Worm (Caenorhabditis elegans) whole organism, young adult: ENCODE data around the gene Y61A9LA.10.

Source experiments
- B0019.2 ChIP-seq: fragments of 200-800 bp; sonication (Bioruptor generic); conservative IDR thresholded peaks from 2 replicates; pipeline ENCODE4 v1.3.6; 2022; ENCODE audit warnings: missing genetic modification reagents, missing genetic modification characterization, missing compliant biosample characterization
- B0035.1 ChIP-seq: sonication (generic microtip); optimal IDR thresholded peaks from 2 replicates; lab custom pipeline; 2016; ENCODE audit warnings: missing genetic modification characterization, mild to moderate bottlenecking, missing compliant biosample characterization, missing genotype, missing genetic modification reagents
- B0336.3 ChIP-seq: fragments of 200-800 bp; sonication (Bioruptor generic); IDR thresholded peaks from 2 replicates; pipeline ENCODE4 v1.3.6; 2022; ENCODE audit warnings: missing genetic modification characterization, missing compliant biosample characterization
- D2030.7 ChIP-seq: fragments of 200-800 bp; sonication (Bioruptor generic); IDR thresholded peaks from 2 replicates; pipeline ENCODE4 v1.3.6; 2022; ENCODE audit warnings: missing genetic modification reagents, missing genetic modification characterization, missing compliant biosample characterization
- F23B12.7 ChIP-seq: sonication (generic microtip); optimal IDR thresholded peaks from 2 replicates; lab custom pipeline; 2017; ENCODE audit warnings: missing genetic modification characterization, mild to moderate bottlenecking, missing compliant biosample characterization, antibody characterized with exemption, moderate library complexity; ENCODE audit not compliant: insufficient read depth
- F57A8.1 ChIP-seq: fragments of 200-800 bp; sonication (Bioruptor generic); optimal IDR thresholded peaks from 2 replicates; lab custom pipeline; 2018; ENCODE audit warnings: mild to moderate bottlenecking, missing genetic modification characterization, moderate library complexity, missing compliant biosample characterization
- Y53G8AR.9 ChIP-seq: fragments of 200-800 bp; sonication (Bioruptor generic); conservative IDR thresholded peaks from 2 replicates; pipeline ENCODE4 v1.3.6; 2022; ENCODE audit warnings: missing genetic modification reagents, missing genetic modification characterization, missing compliant biosample characterization
- Y56A3A.18 ChIP-seq: fragments of 200-800 bp; sonication (Bioruptor generic); IDR thresholded peaks from 2 replicates; pipeline ENCODE4 v1.3.6; 2022; ENCODE audit warnings: missing genetic modification reagents, missing genetic modification characterization, missing compliant biosample characterization
- Y67H2A.10 ChIP-seq: fragments of 200-800 bp; sonication (Bioruptor generic); conservative IDR thresholded peaks from 2 replicates; pipeline ENCODE4 v1.3.6; 2022; ENCODE audit warnings: missing genetic modification reagents, missing genetic modification characterization, missing compliant biosample characterization
- akir-1 ChIP-seq: fragments of 200-800 bp; sonication (Bioruptor generic); optimal IDR thresholded peaks from 2 replicates; lab custom pipeline; 2018; ENCODE audit warnings: mild to moderate bottlenecking, missing genetic modification characterization, moderate library complexity, missing compliant biosample characterization
- aptf-3 ChIP-seq: fragments of 200-800 bp; sonication (Bioruptor generic); IDR thresholded peaks from 2 replicates; pipeline ENCODE4 v1.3.6; 2022; ENCODE audit warnings: missing genetic modification characterization, missing compliant biosample characterization
- attf-5 ChIP-seq: fragments of 200-800 bp; sonication (Bioruptor generic); optimal IDR thresholded peaks from 2 replicates; lab custom pipeline; 2018; ENCODE audit warnings: mild to moderate bottlenecking, missing genetic modification characterization, missing compliant biosample characterization
- cebp-2 ChIP-seq: fragments of 200-800 bp; sonication (Bioruptor generic); IDR thresholded peaks from 2 replicates; pipeline ENCODE4 v1.3.6; 2022; ENCODE audit warnings: missing genetic modification characterization, missing compliant biosample characterization
- ceh-100 ChIP-seq: fragments of 200-800 bp; sonication (Bioruptor generic); IDR thresholded peaks from 2 replicates; pipeline ENCODE4 v1.3.6; 2022; ENCODE audit warnings: missing genetic modification reagents, missing genetic modification characterization, missing compliant biosample characterization
- ceh-79 ChIP-seq: sonication (generic microtip); optimal IDR thresholded peaks from 2 replicates; lab custom pipeline; 2017; ENCODE audit warnings: mild to moderate bottlenecking, missing genetic modification characterization, missing compliant biosample characterization
- chd-7 ChIP-seq: sonication (generic microtip); optimal IDR thresholded peaks from 2 replicates; lab custom pipeline; 2016; ENCODE audit warnings: mild to moderate bottlenecking, missing genetic modification characterization, moderate library complexity, missing compliant biosample characterization
- dpff-1 ChIP-seq: sonication (generic microtip); optimal IDR thresholded peaks from 2 replicates; lab custom pipeline; 2017; ENCODE audit warnings: mild to moderate bottlenecking, missing genetic modification characterization, missing compliant biosample characterization
- egrh-3 ChIP-seq: fragments of 200-800 bp; sonication (Bioruptor generic); IDR thresholded peaks from 2 replicates; pipeline ENCODE4 v1.3.6; 2022; ENCODE audit warnings: missing genetic modification reagents, missing genetic modification characterization, missing compliant biosample characterization
- fkh-3 ChIP-seq: sonication (generic microtip); optimal IDR thresholded peaks from 2 replicates; lab custom pipeline; 2016; ENCODE audit warnings: mild to moderate bottlenecking, missing genetic modification characterization, missing compliant biosample characterization
- gei-17 ChIP-seq: fragments of 200-800 bp; sonication (Bioruptor generic); optimal IDR thresholded peaks from 2 replicates; lab custom pipeline; 2018; ENCODE audit warnings: mild to moderate bottlenecking, missing genetic modification characterization, missing compliant biosample characterization
- him-1 ChIP-seq: sonication (generic microtip); optimal IDR thresholded peaks from 2 replicates; lab custom pipeline; 2016; ENCODE audit warnings: missing genotype, missing genetic modification reagents, missing genetic modification characterization, missing compliant biosample characterization
- lin-35 ChIP-seq, 3 experiments: fragments of 150-350 bp in 2 of 3; sonication (generic microtip) in 1 of 3; optimal IDR thresholded peaks; 2 replicates each; lab custom pipeline; 2014 to 2018; ENCODE audit warnings: missing biosample characterization in 3 of 3, missing genetic modification characterization in 3 of 3, missing genetic modification reagents in 3 of 3
- madf-3 ChIP-seq: fragments of 200-800 bp; sonication (Bioruptor generic); IDR thresholded peaks from 2 replicates; pipeline ENCODE4 v1.3.6; 2022; ENCODE audit warnings: missing genetic modification reagents, missing genetic modification characterization, missing compliant biosample characterization
- nfya-1 ChIP-seq: sonication (generic microtip); optimal IDR thresholded peaks from 2 replicates; lab custom pipeline; 2017; ENCODE audit warnings: antibody characterized with exemption, missing compliant biosample characterization, missing genetic modification characterization, borderline replicate concordance; ENCODE audit not compliant: insufficient read depth
- nfya-2 ChIP-seq: fragments of 200-800 bp; sonication (Bioruptor generic); IDR thresholded peaks from 2 replicates; pipeline ENCODE4 v1.3.6; 2022; ENCODE audit warnings: missing genetic modification reagents, missing genetic modification characterization, missing compliant biosample characterization
- nhr-27 ChIP-seq: fragments of 200-800 bp; sonication (Bioruptor generic); optimal IDR thresholded peaks from 2 replicates; lab custom pipeline; 2018; ENCODE audit warnings: mild to moderate bottlenecking, missing genetic modification characterization, moderate library complexity, missing compliant biosample characterization
- pha-4 ChIP-seq: fragments of 150-350 bp; sonication (generic microtip); optimal IDR thresholded peaks from 2 replicates; lab custom pipeline; 2014; ENCODE audit warnings: missing biosample characterization, missing genetic modification reagents, missing genetic modification characterization
- snpc-1.3 ChIP-seq: sonication (generic microtip); optimal IDR thresholded peaks from 2 replicates; lab custom pipeline; 2017; ENCODE audit warnings: missing genetic modification characterization, mild to moderate bottlenecking, missing compliant biosample characterization, antibody characterized with exemption, moderate library complexity, missing genotype, missing genetic modification reagents; ENCODE audit not compliant: insufficient read depth
- snpc-3.4 ChIP-seq: sonication (generic microtip); optimal IDR thresholded peaks from 2 replicates; lab custom pipeline; 2017; ENCODE audit warnings: missing genetic modification characterization, mild to moderate bottlenecking, missing compliant biosample characterization, antibody characterized with exemption, moderate library complexity, missing genotype, missing genetic modification reagents
- ztf-25 ChIP-seq: fragments of 200-800 bp; sonication (Bioruptor generic); IDR thresholded peaks from 2 replicates; pipeline ENCODE4 v1.3.6; 2022; ENCODE audit warnings: missing genetic modification reagents, missing genetic modification characterization, missing compliant biosample characterization
- ztf-6 ChIP-seq: fragments of 200-800 bp; sonication (Bioruptor generic); IDR thresholded peaks from 2 replicates; pipeline ENCODE4 v1.3.6; 2022; ENCODE audit warnings: missing genetic modification reagents, missing genetic modification characterization, missing compliant biosample characterization

The Y61A9LA.10 gene

DNA sequence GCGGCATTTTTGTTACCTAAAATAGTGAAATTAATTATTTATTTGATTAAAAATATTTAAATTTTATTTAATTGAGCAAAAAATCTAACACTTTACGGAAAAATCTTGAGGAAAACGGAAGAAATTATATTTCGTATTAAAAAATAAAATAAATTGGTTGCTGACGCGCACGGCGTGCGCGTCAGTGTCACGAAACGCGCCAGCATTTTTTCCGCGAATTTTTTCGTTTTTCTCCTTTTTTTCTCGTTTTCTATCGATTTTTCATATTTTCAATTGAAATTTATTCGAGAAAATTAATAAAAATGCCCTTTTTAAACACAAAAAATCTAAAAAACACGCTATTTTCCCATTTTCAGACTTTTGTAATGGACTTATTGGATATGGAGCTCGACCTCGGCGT lies at the start of gene Y61A9LA.10, which contains the start of gene F54D11.4 (continued):
- TF ChIP-seq snpc-3.4 (tag; lab: Kevin White, UChicago) (peak; percentile 39), Y53G8AR.9 (GFP tag; lab: Robert Waterston, UW) (0 out of 2 replicates have a peak, but pooled peaks have one; percentile 15), ceh-100 (GFP tag; lab: Robert Waterston, UW) (no peak), F57A8.1 (GFP tag; lab: Kevin White, UChicago) (no peak), akir-1 (GFP tag; lab: Kevin White, UChicago) (no peak), Y67H2A.10 (GFP tag; lab: Robert Waterston, UW) (no peak), nfya-1 (tag; lab: Kevin White, UChicago) (no peak), madf-3 (GFP tag; lab: Robert Waterston, UW) (no peak), F23B12.7 (peak; percentile 61), attf-5 (peak; percentile 36), ztf-6 (GFP tag; lab: Robert Waterston, UW) (no peak), B0336.3 (GFP tag; lab: Robert Waterston, UW) (0 out of 2 replicates have a peak, but pooled peaks have one; percentile 26), B0019.2 (no peak), cebp-2 (GFP tag; lab: Robert Waterston, UW) (no peak), D2030.7 (GFP tag; lab: Robert Waterston, UW) (0 out of 2 replicates have a peak, but pooled peaks have one; percentile 34), him-1 (tag; lab: Kevin White, UChicago) (peak; percentile 27)
- TF ChIP-seq, all 124 proteins: peak for 23

ce11 chrV:4662400-4662799 lies 46.8 kb upstream of the Y61A9LA.10 start, which contains the start of gene srx-74:
Gene srx-74, minus strand, starts transcription at chrV:4662500.
- TF ChIP-seq F57A8.1 (GFP tag; lab: Kevin White, UChicago) (no peak), snpc-1.3 (tag; lab: Kevin White, UChicago) (no peak), aptf-3 (GFP tag; lab: Robert Waterston, UW) (no peak), Y56A3A.18 (GFP tag; lab: Robert Waterston, UW) (no peak), gei-17 (no peak)

ce11 chrV:4655175-4655574 lies 39.6 kb upstream of the Y61A9LA.10 start, which contains the start of gene F41F3.9:
Gene F41F3.9, plus strand, starts transcription at chrV:4655475.
- TF ChIP-seq egrh-3 (GFP tag; lab: Robert Waterston, UW) (no peak), dpff-1 (no peak), fkh-3 (no peak)

DNA sequence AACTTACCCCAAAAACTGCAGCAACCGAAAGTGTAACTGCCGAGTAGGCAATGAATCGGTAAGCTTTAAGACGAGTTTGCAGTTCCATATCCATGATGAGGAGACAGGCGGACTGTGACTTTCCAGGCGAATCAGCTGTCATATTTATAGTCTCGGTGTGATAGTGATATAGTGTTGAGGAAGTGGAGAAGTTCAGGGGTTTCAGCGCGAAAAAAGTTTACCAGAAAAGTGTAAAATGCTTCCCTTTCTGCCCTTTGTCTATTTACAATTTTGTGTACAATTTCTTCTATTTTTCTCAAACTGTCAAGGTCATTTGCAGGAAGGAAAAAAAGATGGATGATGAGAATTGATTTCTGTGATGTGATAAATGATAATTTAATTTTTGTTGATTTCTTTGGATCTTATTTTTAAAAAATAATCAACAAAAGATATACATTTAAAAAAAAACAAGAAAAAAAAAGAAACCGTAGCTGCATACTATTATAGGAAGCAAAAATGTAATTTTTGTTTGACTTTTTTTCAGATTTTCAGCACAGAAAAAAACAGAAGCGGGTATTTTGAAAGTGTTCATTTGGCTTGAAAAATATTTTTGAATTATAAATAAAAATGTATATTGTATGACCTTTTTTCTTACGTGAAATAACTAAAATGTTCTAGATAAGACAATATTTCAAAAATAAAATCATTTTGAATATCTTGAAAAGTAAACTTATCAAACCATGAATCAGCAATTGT lies 38.4 kb upstream of the Y61A9LA.10 start, which contains the start of the genes col-139 and F41F3.1:
col-139 (minus strand) TSS at position 101 of the 735 bp plus-strand sequence.
F41F3.1 (plus strand) TSS at position 685 of the 735 bp plus-strand sequence.
- no peak for TF ChIP-seq egrh-3 (GFP tag; lab: Robert Waterston, UW)
- TF ChIP-seq nfya-2 (GFP tag; lab: Robert Waterston, UW) = no peak
- no peak for TF ChIP-seq ztf-25 (GFP tag; lab: Robert Waterston, UW)
- TF ChIP-seq pha-4 = no peak
- no peak for TF ChIP-seq nhr-27 (tag; lab: Kevin White, UChicago)
- no peak for TF ChIP-seq akir-1 (GFP tag; lab: Kevin White, UChicago)
- TF ChIP-seq ceh-79 = no peak
- TF ChIP-seq chd-7 (tag; lab: Kevin White, UChicago) = no peak
- no peak for TF ChIP-seq him-1 (tag; lab: Kevin White, UChicago)
- no peak for TF ChIP-seq B0035.1 (tag; lab: Kevin White, UChicago)
- TF ChIP-seq lin-35 (GFP tag; optimal IDR thresholded peaks at IDR 0.05; lab: Kevin White, UChicago) = no peak
